Fruit fly (Drosophila melanogaster) whole organism, wandering third instar larva: Measurements from ENCODE around the gene CG14694.

Source experiments
- CG32264 ChIP-seq: fragments of 200-800 bp; sonication (Bioruptor generic); optimal IDR thresholded peaks from 2 replicates; lab custom pipeline; 2016; ENCODE audit warnings: missing biosample characterization, missing genetic modification characterization
- CG9705 ChIP-seq: fragments of 200-800 bp; sonication (Bioruptor generic); optimal IDR thresholded peaks from 2 replicates; lab custom pipeline; 2018; ENCODE audit warnings: missing biosample characterization, mild to moderate bottlenecking, missing genetic modification characterization
- Dfd ChIP-seq: fragments of >200 bp; optimal IDR thresholded peaks from 2 replicates; lab custom pipeline; 2017; ENCODE audit warnings: missing biosample characterization, missing genetic modification characterization
- Dif ChIP-seq: fragments of 200-275, 200-300 bp; sonication (Bioruptor generic); optimal IDR thresholded peaks from 2 replicates; lab custom pipeline; 2018; ENCODE audit warnings: missing biosample characterization, missing genetic modification characterization; ENCODE audit not compliant: partially characterized antibody
- GATAd ChIP-seq: sonication (Bioruptor generic); optimal IDR thresholded peaks from 2 replicates; lab custom pipeline; 2016; ENCODE audit warnings: missing biosample characterization, missing genetic modification characterization
- HLH106 ChIP-seq: fragments of 200-800 bp; optimal IDR thresholded peaks from 3 replicates; lab custom pipeline; 2019; ENCODE audit warnings: missing biosample characterization, mild to moderate bottlenecking, missing genetic modification characterization, moderate library complexity
- Hnf4 ChIP-seq: fragments of 200-800 bp; sonication (Bioruptor generic); optimal IDR thresholded peaks from 2 replicates; lab custom pipeline; 2016; ENCODE audit warnings: missing biosample characterization, mild to moderate bottlenecking, missing genetic modification characterization
- Hr78 ChIP-seq: fragments of >200 bp; optimal IDR thresholded peaks from 2 replicates; lab custom pipeline; 2017; ENCODE audit warnings: missing biosample characterization, missing genetic modification characterization
- Hr83 ChIP-seq: fragments of 200-300 bp; sonication (Bioruptor generic); optimal IDR thresholded peaks from 2 replicates; lab custom pipeline; 2016; ENCODE audit warnings: missing biosample characterization, mild to moderate bottlenecking, missing genetic modification characterization, moderate library complexity; ENCODE audit not compliant: poor library complexity, severe bottlenecking
- Jra ChIP-seq: sonication (Bioruptor generic); optimal IDR thresholded peaks from 2 replicates; lab custom pipeline; 2016; ENCODE audit warnings: missing biosample characterization, missing genetic modification characterization
- Mio ChIP-seq: sonication (Bioruptor generic); optimal IDR thresholded peaks from 2 replicates; lab custom pipeline; 2016; ENCODE audit warnings: missing biosample characterization, missing genetic modification characterization
- Myc ChIP-seq: fragments of >200 bp; optimal IDR thresholded peaks from 2 replicates; lab custom pipeline; 2017
- N ChIP-seq: fragments of >200 bp; optimal IDR thresholded peaks from 2 replicates; lab custom pipeline; 2018; ENCODE audit warnings: missing biosample characterization, missing external identifiers, missing genetic modification characterization
- OdsH ChIP-seq: fragments of 200-800 bp; sonication (Bioruptor generic); optimal IDR thresholded peaks from 2 replicates; lab custom pipeline; 2016; ENCODE audit warnings: missing biosample characterization, mild to moderate bottlenecking, missing genetic modification characterization
- Rel ChIP-seq, 2 experiments: fragments of 200-800 bp; sonication (Bioruptor generic) in 1 of 2; optimal IDR thresholded peaks; 2 replicates in 1 of 2; 3 replicates in 1 of 2; lab custom pipeline; 2016 to 2019; ENCODE audit warnings: mild to moderate bottlenecking in 2 of 2, missing biosample characterization in 2 of 2, missing genetic modification characterization in 2 of 2, moderate library complexity in 1 of 2
- Sp1 ChIP-seq: fragments of 200-800 bp; sonication (Bioruptor generic); optimal IDR thresholded peaks from 3 replicates; lab custom pipeline; 2019; ENCODE audit warnings: missing biosample characterization, mild to moderate bottlenecking, missing genetic modification characterization, moderate library complexity
- Vsx2 ChIP-seq: fragments of 200-300, 225-300 bp; sonication (Bioruptor generic); optimal IDR thresholded peaks from 2 replicates; lab custom pipeline; 2018; ENCODE audit warnings: missing biosample characterization, missing genetic modification characterization; ENCODE audit not compliant: partially characterized antibody
- br ChIP-seq: fragments of 200-800 bp; sonication (Bioruptor generic); optimal IDR thresholded peaks from 2 replicates; lab custom pipeline; 2016; ENCODE audit warnings: missing biosample characterization, missing genetic modification characterization
- brk ChIP-seq: fragments of 200-800 bp; sonication (Bioruptor generic); optimal IDR thresholded peaks from 2 replicates; lab custom pipeline; 2016; ENCODE audit warnings: missing biosample characterization, mild to moderate bottlenecking, missing genetic modification characterization
- dl ChIP-seq, 2 experiments: fragments of 175-275, 200-275 bp in 1 of 2; fragments of 200-275 bp in 1 of 2; sonication (Bioruptor generic); optimal IDR thresholded peaks; lab custom pipeline; 2018; ENCODE audit warnings: mild to moderate bottlenecking in 2 of 2, missing biosample characterization in 2 of 2, missing genetic modification characterization in 2 of 2, moderate library complexity in 2 of 2; ENCODE audit not compliant: partially characterized antibody in 2 of 2, insufficient read depth in 1 of 2
- dmrt93B ChIP-seq: fragments of 200-800 bp; sonication (Bioruptor generic); optimal IDR thresholded peaks from 2 replicates; lab custom pipeline; 2018; ENCODE audit warnings: missing biosample characterization, mild to moderate bottlenecking, missing genetic modification characterization
- dsf ChIP-seq: sonication (Bioruptor generic); optimal IDR thresholded peaks from 2 replicates; lab custom pipeline; 2016; ENCODE audit warnings: missing biosample characterization, missing genetic modification characterization, borderline replicate concordance
- ey ChIP-seq: fragments of 200-800 bp; sonication (Bioruptor generic); optimal IDR thresholded peaks from 2 replicates; lab custom pipeline; 2016; ENCODE audit warnings: missing biosample characterization, missing genetic modification characterization
- fru ChIP-seq: fragments of 200-800 bp; sonication (Bioruptor generic); optimal IDR thresholded peaks from 3 replicates; lab custom pipeline; 2016; ENCODE audit warnings: missing biosample characterization, mild to moderate bottlenecking, missing genetic modification characterization
- h ChIP-seq: fragments of 200-800 bp; sonication (Bioruptor generic); optimal IDR thresholded peaks from 3 replicates; lab custom pipeline; 2016; ENCODE audit warnings: missing biosample characterization, mild to moderate bottlenecking, missing genetic modification characterization
- jim ChIP-seq: fragments of 175-275, 200-325 bp; sonication (Bioruptor generic); optimal IDR thresholded peaks from 2 replicates; lab custom pipeline; 2016; ENCODE audit warnings: missing biosample characterization, mild to moderate bottlenecking, missing genetic modification characterization
- pan ChIP-seq: fragments of >200 bp; optimal IDR thresholded peaks from 2 replicates; lab custom pipeline; 2017
- psq ChIP-seq: fragments of 200-800 bp; sonication (Bioruptor generic); optimal IDR thresholded peaks from 3 replicates; lab custom pipeline; 2017; ENCODE audit warnings: missing biosample characterization, mild to moderate bottlenecking, missing genetic modification characterization, moderate library complexity
- rgr ChIP-seq: fragments of 200-800 bp; sonication (Bioruptor generic); optimal IDR thresholded peaks from 3 replicates; lab custom pipeline; 2016; ENCODE audit warnings: missing biosample characterization, mild to moderate bottlenecking, missing genetic modification characterization
- sv ChIP-seq: fragments of 200-800 bp; sonication (Bioruptor generic); optimal IDR thresholded peaks from 3 replicates; lab custom pipeline; 2016; ENCODE audit warnings: missing biosample characterization, missing genetic modification characterization
- tai ChIP-seq: sonication (Bioruptor generic); optimal IDR thresholded peaks from 2 replicates; lab custom pipeline; 2016; ENCODE audit warnings: missing biosample characterization, missing genetic modification characterization
- usp ChIP-seq: fragments of >200 bp; optimal IDR thresholded peaks from 2 replicates; lab custom pipeline; 2017; ENCODE audit warnings: missing biosample characterization, missing genetic modification characterization
- woc ChIP-seq: sonication (Bioruptor generic); optimal IDR thresholded peaks from 2 replicates; lab custom pipeline; 2016; ENCODE audit warnings: missing biosample characterization, mild to moderate bottlenecking, missing genetic modification characterization

The CG14694 gene

DNA sequence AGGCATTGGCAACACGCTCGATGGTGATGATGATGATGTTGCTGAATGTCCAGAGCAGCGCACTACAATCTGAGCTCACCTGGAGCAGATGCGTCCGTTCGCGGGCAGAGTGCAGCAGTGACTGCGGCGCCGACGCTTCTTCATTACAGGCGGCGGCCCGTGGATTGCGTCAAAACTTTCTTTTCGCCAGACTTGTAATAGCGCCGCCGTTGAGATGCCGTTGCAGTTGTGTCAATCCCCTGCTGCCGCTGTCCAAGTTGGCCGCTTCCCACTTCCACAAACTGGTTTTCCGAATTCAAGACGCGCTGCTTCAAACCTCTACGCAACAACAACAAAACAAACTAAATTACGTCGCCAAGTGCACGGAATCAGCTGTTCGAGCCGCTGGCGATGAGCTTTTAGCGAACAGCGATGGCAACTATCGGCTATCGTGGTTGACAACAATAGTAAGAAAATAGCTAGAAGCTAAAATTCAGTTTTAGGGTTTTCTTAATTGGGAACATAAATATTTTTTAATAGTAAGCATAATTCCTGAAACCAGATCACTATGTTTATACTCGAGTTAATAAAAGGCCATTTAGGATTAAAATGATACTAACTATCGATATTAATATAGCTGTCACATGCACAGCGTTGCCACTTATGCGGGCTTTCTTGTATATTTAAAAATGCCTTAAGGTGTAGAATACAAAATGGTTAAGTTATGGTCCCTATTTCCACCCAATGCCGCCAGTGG lies 22.4 kb upstream of the CG14694 start, which contains the start of gene Tpc1 (continued):
- no peak for TF ChIP-seq GATAd (GFP tag; lab: Kevin White, UChicago)
- no peak for TF ChIP-seq dsf (GFP tag; lab: Kevin White, UChicago)
- peak; percentile 91 for TF ChIP-seq woc (GFP tag; lab: Kevin White, UChicago)
- TF ChIP-seq Hr78 (GFP tag; lab: Kevin White, UChicago): no peak
- TF ChIP-seq brk (GFP tag; lab: Kevin White, UChicago): no peak
- peak; percentile 2 for TF ChIP-seq psq
- no peak for TF ChIP-seq Hr83 (GFP tag; lab: Kevin White, UChicago)

DNA sequence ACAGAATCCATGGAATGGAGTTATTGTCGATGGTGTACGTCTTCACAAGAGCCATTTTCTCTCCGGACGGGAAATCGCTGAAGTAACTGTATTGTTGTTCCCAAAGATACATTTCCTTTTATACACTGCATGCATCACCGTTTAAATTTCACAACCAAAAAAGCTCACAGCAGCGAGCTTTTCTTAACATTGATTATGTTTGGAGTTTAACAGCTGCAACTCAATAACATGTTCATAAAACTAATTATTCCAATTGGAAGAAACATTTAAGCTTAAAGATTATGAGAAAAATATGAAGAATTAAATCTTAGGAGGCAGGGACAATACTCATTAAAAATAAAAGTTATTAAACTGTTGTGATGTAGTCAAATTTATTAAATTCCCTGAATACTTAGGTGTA lies 19.6 kb upstream of the CG14694 start, which contains the start of gene CG14695:
Gene CG14695, minus strand, starts transcription at position 101 of the 400 bp plus-strand sequence.
- no peak for TF ChIP-seq pan (lab: Kevin White, UChicago)
- no peak for TF ChIP-seq Dfd
- TF ChIP-seq dmrt93B: no peak
- no peak for TF ChIP-seq jim (GFP tag; lab: Kevin White, UChicago)
- TF ChIP-seq fru: no peak
- TF ChIP-seq dl (GFP tag; optimal IDR thresholded peaks at IDR 0.05; lab: Kevin White, UChicago; ENCODE audit: insufficient read depth in 1 of 2, partially characterized antibody in 2 of 2): no peak
- no peak for TF ChIP-seq Mio (GFP tag; lab: Kevin White, UChicago)
- TF ChIP-seq CG9705 (GFP tag; lab: Kevin White, UChicago): no peak
- TF ChIP-seq tai (GFP tag; lab: Kevin White, UChicago): no peak
- TF ChIP-seq HLH106 (tag; lab: Kevin White, UChicago): no peak
- TF ChIP-seq Jra (GFP tag; lab: Kevin White, UChicago): no peak
- TF ChIP-seq, all 38 proteins: peak for 0

DNA sequence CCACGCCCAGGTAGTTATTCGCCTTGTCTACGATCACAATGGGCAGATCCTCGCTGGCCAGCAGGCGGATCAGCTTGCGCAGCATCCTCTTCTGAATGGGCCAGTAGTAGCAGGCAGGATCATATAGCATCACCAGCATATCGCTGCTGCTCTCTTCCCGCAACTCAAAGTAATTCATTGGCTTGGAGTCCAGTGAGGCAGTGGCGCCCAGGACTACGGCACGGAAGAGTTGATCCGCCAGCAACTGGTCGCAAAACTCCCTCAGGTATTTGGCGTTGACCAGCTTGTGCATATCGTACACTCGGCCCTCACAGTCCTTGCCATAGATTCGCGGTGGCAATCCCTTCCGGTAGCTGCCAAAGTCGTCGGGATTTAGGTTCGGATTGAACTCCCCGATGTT lies 19.0 kb upstream of the CG14694 start:
- TF ChIP-seq N (GFP tag; lab: Kevin White, UChicago): no peak
- no peak for TF ChIP-seq br (GFP tag; lab: Kevin White, UChicago)
- no peak for TF ChIP-seq CG32264
- TF ChIP-seq dmrt93B: no peak
- TF ChIP-seq Mio (GFP tag; lab: Kevin White, UChicago): no peak
- TF ChIP-seq, all 38 proteins: peak for 0

DNA sequence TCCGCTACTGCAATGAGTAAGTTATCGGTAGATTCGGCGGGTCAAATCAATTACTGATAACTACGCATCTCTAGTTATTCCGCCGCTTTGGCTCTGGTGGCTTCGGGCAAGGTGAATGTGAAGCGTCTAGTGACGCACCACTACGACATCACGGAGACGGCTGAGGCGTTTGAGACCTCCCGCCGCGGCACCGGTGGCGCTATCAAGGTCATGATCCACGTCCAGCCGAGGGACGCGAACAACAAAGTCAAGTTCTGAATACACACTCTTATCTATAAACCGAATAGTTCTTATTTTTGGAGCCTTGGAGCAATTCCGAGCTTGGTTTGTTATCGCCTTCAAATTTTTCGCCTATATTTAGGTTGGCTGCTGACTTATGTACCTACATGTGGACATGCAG lies 18.2 kb upstream of the CG14694 start:
- no peak for TF ChIP-seq woc (GFP tag; lab: Kevin White, UChicago)
- TF ChIP-seq Vsx2: no peak
- TF ChIP-seq sv: no peak
- TF ChIP-seq Myc (lab: Kevin White, UChicago): no peak
- no peak for TF ChIP-seq Dif
- TF ChIP-seq pan (lab: Kevin White, UChicago): no peak
- no peak for TF ChIP-seq br (GFP tag; lab: Kevin White, UChicago)
- TF ChIP-seq Jra (GFP tag; lab: Kevin White, UChicago): no peak
- TF ChIP-seq brk (GFP tag; lab: Kevin White, UChicago): no peak
- TF ChIP-seq dmrt93B: no peak
- TF ChIP-seq Hr83 (GFP tag; lab: Kevin White, UChicago): no peak
- TF ChIP-seq Sp1 (GFP tag; lab: Kevin White, UChicago): no peak
- TF ChIP-seq ey (GFP tag; lab: Kevin White, UChicago): no peak
- TF ChIP-seq Hr78 (GFP tag; lab: Kevin White, UChicago): no peak
- no peak for TF ChIP-seq Mio (GFP tag; lab: Kevin White, UChicago)
- TF ChIP-seq usp (GFP tag; lab: Kevin White, UChicago): no peak
- no peak for TF ChIP-seq dsf (GFP tag; lab: Kevin White, UChicago)
- TF ChIP-seq HLH106 (tag; lab: Kevin White, UChicago): no peak
- TF ChIP-seq tai (GFP tag; lab: Kevin White, UChicago): no peak

DNA sequence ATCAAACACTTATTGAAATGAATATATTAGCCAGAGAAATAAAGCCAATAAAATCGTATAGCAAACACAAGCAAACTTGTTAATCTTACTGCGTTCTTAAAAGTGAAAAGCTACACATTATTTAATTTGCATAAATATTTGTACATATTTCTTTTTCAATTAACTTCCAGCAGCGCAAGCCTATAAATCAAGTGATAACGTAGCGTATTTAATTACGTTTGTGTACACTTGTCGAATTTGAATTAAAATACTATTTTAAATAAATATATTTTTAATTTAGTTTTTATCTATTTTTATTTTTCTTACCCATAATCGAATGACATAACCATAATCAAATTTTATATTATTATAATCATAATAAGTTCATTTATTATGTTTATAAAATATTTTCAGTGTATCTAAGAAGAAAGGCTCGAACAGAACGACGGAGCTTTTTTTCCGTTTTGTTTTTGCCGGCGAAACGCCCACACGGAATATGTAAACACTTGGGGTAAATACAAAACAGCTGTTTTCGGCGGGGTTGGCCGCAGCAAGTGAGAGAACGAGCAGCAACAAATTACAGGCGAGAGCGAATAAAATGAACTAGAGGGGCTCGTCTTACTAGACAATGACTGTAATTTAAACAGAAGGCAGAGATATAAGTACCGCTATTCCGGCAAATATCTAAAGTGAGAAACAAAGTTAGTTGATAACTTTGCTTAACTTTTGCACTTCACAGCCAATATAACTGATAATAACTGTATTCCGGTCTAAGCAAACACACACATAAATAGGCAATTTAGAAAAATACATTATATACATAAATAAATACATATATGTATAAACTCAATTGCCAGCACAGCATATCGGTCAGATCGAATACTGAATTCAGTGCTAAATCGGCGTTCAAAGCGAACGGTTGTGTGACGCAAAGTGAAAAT lies 16.2 kb upstream of the CG14694 start, which contains the start of gene Sodh2:
Gene Sodh2, plus strand, starts transcription at position 870 of the 920 bp plus-strand sequence.
- TF ChIP-seq rgr (peak; percentile 88), HLH106 (tag; lab: Kevin White, UChicago) (peak; percentile 86), Dfd (no peak), OdsH (GFP tag; lab: Kevin White, UChicago) (peak; percentile 86), br (GFP tag; lab: Kevin White, UChicago) (peak; percentile 72), CG9705 (GFP tag; lab: Kevin White, UChicago) (peak; percentile 65), Hr83 (GFP tag; lab: Kevin White, UChicago) (peak; percentile 98), Rel (GFP tag; optimal IDR thresholded peaks at IDR 0.05; lab: Kevin White, UChicago) (peak; percentile 58), Rel (tag; optimal IDR thresholded peaks at IDR 0.05; lab: Kevin White, UChicago) (peak; percentile 74), Jra (GFP tag; lab: Kevin White, UChicago) (peak; percentile 23), Dif (no peak), dsf (GFP tag; lab: Kevin White, UChicago) (no peak), usp (GFP tag; lab: Kevin White, UChicago) (no peak), jim (GFP tag; lab: Kevin White, UChicago) (no peak), CG32264 (peak; percentile 17), Hnf4 (GFP tag; lab: Kevin White, UChicago) (peak; percentile 65), GATAd (GFP tag; lab: Kevin White, UChicago) (peak; percentile 36), pan (lab: Kevin White, UChicago) (no peak), h (GFP tag; lab: Kevin White, UChicago) (peak; percentile 85), fru (peak; percentile 70), Myc (lab: Kevin White, UChicago) (no peak), dl (GFP tag; optimal IDR thresholded peaks at IDR 0.05; lab: Kevin White, UChicago; ENCODE audit: insufficient read depth in 1 of 2, partially characterized antibody in 2 of 2) (no peak), Mio (GFP tag; lab: Kevin White, UChicago) (peak; percentile 7), Sp1 (GFP tag; lab: Kevin White, UChicago) (peak; percentile 91)
